Fruit fly (Drosophila melanogaster) whole organism, pupa: ENCODE results near the gene snRNP-U1-C.

Source experiments
- CG32121 ChIP-seq: fragments of 200-800 bp; sonication (Bioruptor generic); IDR thresholded peaks from 2 replicates; pipeline ENCODE4 v1.3.6; 2022; ENCODE audit warnings: missing biosample characterization, missing genetic modification characterization
- CG4496 ChIP-seq: fragments of 200-800 bp; sonication (Bioruptor generic); IDR thresholded peaks from 3 replicates; pipeline ENCODE4 v1.3.6; 2022; ENCODE audit warnings: missing biosample characterization, missing genetic modification characterization
- CG8301 ChIP-seq: fragments of 200-800 bp; sonication (Bioruptor generic); optimal IDR thresholded peaks from 2 replicates; lab custom pipeline; 2018; ENCODE audit warnings: missing biosample characterization, mild to moderate bottlenecking, missing genetic modification characterization
- CG9948 ChIP-seq: fragments of 200-800 bp; sonication (Bioruptor generic); optimal IDR thresholded peaks from 2 replicates; lab custom pipeline; 2018; ENCODE audit warnings: missing biosample characterization, mild to moderate bottlenecking, missing genetic modification characterization, moderate library complexity
- EcR ChIP-seq: fragments of 200-800 bp; sonication (Bioruptor generic); optimal IDR thresholded peaks from 3 replicates; lab custom pipeline; 2019; ENCODE audit warnings: missing biosample characterization, missing genetic modification characterization, mild to moderate bottlenecking, moderate library complexity, missing genetic modification reagents
- Pif1A ChIP-seq: fragments of 200-800 bp; sonication (Bioruptor generic); optimal IDR thresholded peaks from 3 replicates; lab custom pipeline; 2016; ENCODE audit warnings: missing biosample characterization, missing genetic modification characterization
- fd96Ca ChIP-seq: fragments of 200-800 bp; sonication (Bioruptor generic); IDR thresholded peaks from 3 replicates; pipeline ENCODE4 v1.3.6; 2022; ENCODE audit warnings: missing biosample characterization, missing genetic modification characterization

DNA sequence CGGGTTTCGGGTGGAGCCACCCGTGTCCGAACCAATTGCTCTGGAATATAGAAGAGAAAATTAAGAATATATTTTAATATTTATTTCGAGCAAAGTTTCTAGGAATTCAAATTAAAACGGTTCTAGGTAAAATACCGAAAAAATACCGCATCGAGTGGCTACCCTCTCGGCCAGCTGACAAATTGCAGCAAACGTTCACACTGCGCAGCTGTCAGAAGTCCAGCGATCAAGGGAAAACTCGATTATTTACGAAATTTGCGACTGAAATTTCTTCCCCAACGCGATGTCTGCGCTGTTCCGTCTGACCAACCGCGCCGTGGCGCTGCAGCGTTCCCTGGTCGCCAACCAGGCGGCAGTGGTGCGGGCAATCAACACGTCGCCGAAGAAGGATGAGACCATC, 43.7 kb upstream of the snRNP-U1-C start, which contains the start of gene NP15.6:
- TF ChIP-seq CG4496 (GFP tag; lab: Robert Waterston, UW) (no peak), EcR (GFP tag; lab: Kevin White, UChicago) (no peak), CG32121 (GFP tag; lab: Robert Waterston, UW) (no peak), fd96Ca (no peak), CG9948 (tag; lab: Kevin White, UChicago) (no peak), Pif1A (GFP tag; lab: Kevin White, UChicago) (no peak), CG8301 (no peak)
